Fruit fly (Drosophila melanogaster) whole organism, embryonic: ENCODE measurements around the gene CG5715.

Experiments
- CG10462 ChIP-seq: fragments of 200-800 bp; sonication (Bioruptor generic); optimal IDR thresholded peaks from 2 replicates; lab custom pipeline; 2016; ENCODE audit warnings: missing biosample characterization, missing genetic modification characterization
- CG1529 ChIP-seq: fragments of 200-800 bp; sonication (Bioruptor generic); optimal IDR thresholded peaks from 3 replicates; lab custom pipeline; 2018; ENCODE audit warnings: missing biosample characterization, missing genetic modification characterization
- CG2712 ChIP-seq: fragments of 200-800 bp; optimal IDR thresholded peaks from 3 replicates; lab custom pipeline; 2019; ENCODE audit warnings: missing biosample characterization, mild to moderate bottlenecking, missing genetic modification characterization, moderate library complexity
- CG32767 ChIP-seq: fragments of 200-800 bp; sonication (Bioruptor generic); IDR thresholded peaks from 2 replicates; pipeline ENCODE4 v1.3.6; 2022; ENCODE audit warnings: missing biosample characterization, missing genetic modification characterization
- scrt ChIP-seq: fragments of 200-800 bp; sonication (Bioruptor generic); optimal IDR thresholded peaks from 2 replicates; lab custom pipeline; 2018; ENCODE audit warnings: missing biosample characterization, mild to moderate bottlenecking, missing genetic modification characterization, moderate library complexity

DNA sequence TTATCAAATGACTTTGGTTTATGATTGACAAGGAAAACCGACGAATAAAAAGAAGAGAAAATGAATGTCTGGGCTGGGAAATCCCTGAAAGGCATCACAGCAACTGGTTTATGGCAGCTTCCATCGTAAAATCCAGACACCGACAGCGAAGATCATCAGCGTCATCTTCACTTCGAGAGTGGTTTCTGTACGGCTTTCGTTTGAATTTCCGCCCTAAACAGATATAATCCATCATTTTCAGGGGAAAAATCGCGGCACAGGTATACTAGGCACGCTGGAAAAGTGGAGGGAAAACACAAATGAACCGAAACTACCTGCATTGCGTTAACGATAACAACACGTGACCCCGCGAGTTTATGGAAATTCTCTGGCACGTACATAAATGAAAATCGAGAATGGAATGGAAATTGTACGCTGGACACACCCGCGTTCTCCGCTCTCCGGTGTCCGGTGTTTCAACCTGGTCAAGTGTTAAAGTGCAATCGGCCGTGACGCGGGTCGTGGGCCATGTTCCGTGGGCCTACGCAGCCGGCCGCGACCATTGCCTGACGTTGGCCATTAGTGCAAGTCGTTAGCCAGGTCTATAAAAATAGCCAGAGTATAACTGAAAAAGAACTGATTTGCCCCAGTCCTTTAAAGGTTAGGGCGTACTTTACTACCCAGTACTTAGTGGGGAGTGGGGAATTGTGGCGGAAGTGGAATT is 3.4 kb upstream of the CG5715 start:
- TF ChIP-seq CG10462 (no peak), CG2712 (tag; lab: Kevin White, UChicago) (no peak), scrt (GFP tag; lab: Kevin White, UChicago) (no peak), CG32767 (no peak), CG1529 (GFP tag; lab: Kevin White, UChicago) (no peak)
